Fruit fly (Drosophila melanogaster) whole organism, adult: Measurements from ENCODE around the gene Naa80.

Source experiments
- CG12768 ChIP-seq: fragments of 200-800 bp; sonication (Bioruptor generic); optimal IDR thresholded peaks from 2 replicates; lab custom pipeline; 2017; ENCODE audit warnings: missing biosample characterization, missing genetic modification characterization, mild to moderate bottlenecking, moderate library complexity, missing genetic modification reagents
- CG14711 ChIP-seq: fragments of 200-800 bp; sonication (Bioruptor generic); optimal IDR thresholded peaks from 2 replicates; lab custom pipeline; 2018; ENCODE audit warnings: missing biosample characterization, mild to moderate bottlenecking, missing genetic modification characterization, moderate library complexity
- CG1620 ChIP-seq: fragments of 200-800 bp; sonication (Bioruptor generic); optimal IDR thresholded peaks from 2 replicates; lab custom pipeline; 2016; ENCODE audit warnings: missing biosample characterization, missing genetic modification characterization
- CG7045 ChIP-seq: fragments of 200-800 bp; sonication (Bioruptor generic); optimal IDR thresholded peaks from 2 replicates; lab custom pipeline; 2017; ENCODE audit warnings: missing biosample characterization, mild to moderate bottlenecking, missing genetic modification characterization
- CG7101 ChIP-seq: fragments of 200-800 bp; sonication (Bioruptor generic); optimal IDR thresholded peaks from 2 replicates; lab custom pipeline; 2018; ENCODE audit warnings: missing biosample characterization, mild to moderate bottlenecking, missing genetic modification characterization, moderate library complexity
- Clk ChIP-seq: fragments of 200-800 bp; sonication (Bioruptor generic); optimal IDR thresholded peaks from 2 replicates; lab custom pipeline; 2017; ENCODE audit warnings: missing biosample characterization, missing genetic modification characterization
- Crg-1 ChIP-seq: fragments of 200-800 bp; sonication (Bioruptor generic); optimal IDR thresholded peaks from 2 replicates; lab custom pipeline; 2016; ENCODE audit warnings: missing biosample characterization, missing genetic modification characterization
- Hr96 ChIP-seq: fragments of 200-800 bp; sonication (Bioruptor generic); optimal IDR thresholded peaks from 2 replicates; lab custom pipeline; 2016; ENCODE audit warnings: missing biosample characterization, missing genetic modification characterization
- bab1 ChIP-seq: fragments of 200-800 bp; sonication (Bioruptor generic); optimal IDR thresholded peaks from 3 replicates; lab custom pipeline; 2019; ENCODE audit warnings: missing biosample characterization, mild to moderate bottlenecking, missing genetic modification characterization, moderate library complexity
- cic ChIP-seq: fragments of 200-800 bp; sonication (Bioruptor generic); optimal IDR thresholded peaks from 2 replicates; lab custom pipeline; 2017; ENCODE audit warnings: missing biosample characterization, mild to moderate bottlenecking, missing genetic modification characterization, moderate library complexity
- cnc ChIP-seq, 2 experiments: fragments of >200 bp; optimal IDR thresholded peaks; 2 replicates each; lab custom pipeline; 2017
- kay ChIP-seq: fragments of 200-800 bp; sonication (Bioruptor generic); peaks from one replicate; lab custom pipeline; 2016; ENCODE audit warnings: missing biosample characterization, missing genetic modification characterization, borderline replicate concordance
- toe ChIP-seq: fragments of 200-800 bp; sonication (Bioruptor generic); optimal IDR thresholded peaks from 2 replicates; lab custom pipeline; 2016; ENCODE audit warnings: missing biosample characterization, missing genetic modification characterization

DNA sequence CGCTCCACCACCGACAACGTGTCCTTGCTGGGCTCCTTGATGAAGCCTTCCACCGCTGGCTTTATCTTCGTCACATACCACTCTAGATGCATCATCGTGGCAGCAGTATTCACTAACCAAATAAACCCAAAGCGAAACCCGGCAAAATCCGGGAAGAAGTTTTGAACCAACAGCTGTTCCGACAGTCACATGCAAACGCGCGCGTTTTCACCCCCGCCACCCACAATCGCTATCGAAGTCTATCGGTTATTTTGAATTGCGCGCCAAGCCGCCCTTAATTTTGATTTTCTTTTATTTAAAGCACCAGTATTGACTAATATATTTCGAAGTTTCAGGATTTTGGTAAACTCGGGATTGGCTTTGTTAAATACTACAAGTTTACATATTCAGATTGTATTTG is 13.1 kb upstream of the Naa80 start, which contains the start of gene Tti1:
- TF ChIP-seq CG7045 (no peak), Crg-1 (GFP tag; lab: Kevin White, UChicago) (no peak), toe (GFP tag; lab: Kevin White, UChicago) (no peak), CG1620 (GFP tag; lab: Kevin White, UChicago) (no peak), CG7101 (tag; lab: Kevin White, UChicago) (no peak), cnc (optimal IDR thresholded peaks at IDR 0.05; lab: Kevin White, UChicago) (no peak), bab1 (no peak), CG14711 (no peak), cic (GFP tag; lab: Kevin White, UChicago) (no peak), kay (GFP tag; lab: Kevin White, UChicago) (no peak), Hr96 (GFP tag; lab: Kevin White, UChicago) (no peak), Clk (GFP tag; lab: Kevin White, UChicago) (no peak), CG12768 (GFP tag; lab: Kevin White, UChicago) (no peak)
